Worm (Caenorhabditis elegans) whole organism, L1 larva: ENCODE measurements around the gene enpp-1.

Experiments
- C04F5.9 ChIP-seq: sonication (generic microtip); optimal IDR thresholded peaks from 2 replicates; lab custom pipeline; 2016; ENCODE audit warnings: missing genetic modification characterization, missing compliant biosample characterization
- C16A3.4 ChIP-seq: fragments of 150-350 bp; optimal IDR thresholded peaks from 2 replicates; lab custom pipeline; 2014; ENCODE audit warnings: missing biosample characterization, missing genetic modification characterization
- ceh-82 ChIP-seq, 3 experiments: fragments of 150-350 bp in 1 of 3; sonication (generic microtip) in 2 of 3; optimal IDR thresholded peaks; 2 replicates each; lab custom pipeline; 2014 to 2017; ENCODE audit warnings: missing biosample characterization in 3 of 3, missing genetic modification characterization in 3 of 3
- efl-1 ChIP-seq, 4 experiments: fragments of 150-350 bp; optimal IDR thresholded peaks in 3 of 4; peaks in 1 of 4; 1 replicate in 1 of 4; 2 replicates in 3 of 4; lab custom pipeline; 2014; ENCODE audit warnings: missing biosample characterization in 2 of 4, missing genetic modification characterization in 2 of 4, missing genetic modification reagents in 2 of 4
- efl-3 ChIP-seq: fragments of 200-800 bp; sonication (Bioruptor generic); optimal IDR thresholded peaks from 2 replicates; lab custom pipeline; 2018; ENCODE audit warnings: mild to moderate bottlenecking, missing genetic modification characterization, missing compliant biosample characterization
- elt-3 ChIP-seq, 6 experiments: fragments of 150-350 bp in 1 of 6; sonication (generic microtip); optimal IDR thresholded peaks; 2 replicates each; lab custom pipeline; 2017 to 2018; ENCODE audit warnings: missing biosample characterization in 6 of 6, missing genetic modification characterization in 6 of 6, inconsistent platforms in 1 of 6
- ets-5 ChIP-seq: fragments of 200-800 bp; sonication (Bioruptor generic); IDR thresholded peaks from 2 replicates; pipeline ENCODE4 v1.3.6; 2022; ENCODE audit warnings: missing genetic modification characterization, missing compliant biosample characterization
- hpl-2 ChIP-seq: fragments of 150-350 bp; optimal IDR thresholded peaks from 2 replicates; lab custom pipeline; 2014; ENCODE audit warnings: missing biosample characterization, missing genetic modification reagents, missing genetic modification characterization
- irx-1 ChIP-seq: sonication (generic microtip); optimal IDR thresholded peaks from 2 replicates; lab custom pipeline; 2016; ENCODE audit warnings: missing genetic modification characterization, missing compliant biosample characterization
- lin-14 ChIP-seq: fragments of 200-800 bp; sonication (Bioruptor generic); optimal IDR thresholded peaks from 2 replicates; lab custom pipeline; 2018; ENCODE audit warnings: mild to moderate bottlenecking, missing genetic modification characterization, moderate library complexity, missing compliant biosample characterization
- lin-35 ChIP-seq, 2 experiments: fragments of 150-350 bp; optimal IDR thresholded peaks; 2 replicates each; lab custom pipeline; 2014; ENCODE audit warnings: missing biosample characterization in 2 of 2, missing genetic modification characterization in 2 of 2, missing genetic modification reagents in 2 of 2
- lir-3 ChIP-seq: sonication (generic microtip); optimal IDR thresholded peaks from 2 replicates; lab custom pipeline; 2016; ENCODE audit warnings: mild to moderate bottlenecking, missing genetic modification characterization, moderate library complexity, missing compliant biosample characterization; ENCODE audit not compliant: poor library complexity
- lsy-2 ChIP-seq, 2 experiments: fragments of 150-350 bp; optimal IDR thresholded peaks; 2 replicates each; lab custom pipeline; 2014; ENCODE audit warnings: missing biosample characterization in 2 of 2, missing genetic modification characterization in 2 of 2
- mef-2 ChIP-seq: fragments of 150-350 bp; optimal IDR thresholded peaks from 2 replicates; lab custom pipeline; 2014; ENCODE audit warnings: missing biosample characterization, missing genetic modification characterization
- nhr-11 ChIP-seq: fragments of 150-350 bp; optimal IDR thresholded peaks from 2 replicates; lab custom pipeline; 2014; ENCODE audit warnings: missing biosample characterization, missing genetic modification characterization
- nhr-19 ChIP-seq: fragments of 200-800 bp; sonication (Bioruptor generic); conservative IDR thresholded peaks from 2 replicates; pipeline ENCODE4 v1.3.6; 2022; ENCODE audit warnings: missing genetic modification characterization, missing compliant biosample characterization
- nhr-20 ChIP-seq: sonication (generic microtip); optimal IDR thresholded peaks from 2 replicates; lab custom pipeline; 2016; ENCODE audit warnings: mild to moderate bottlenecking, missing genetic modification characterization, missing compliant biosample characterization
- nhr-71 ChIP-seq: sonication (generic microtip); optimal IDR thresholded peaks from 2 replicates; lab custom pipeline; 2016; ENCODE audit warnings: mild to moderate bottlenecking, missing genetic modification characterization, moderate library complexity, missing compliant biosample characterization
- nhr-77 ChIP-seq: fragments of 150-350 bp; optimal IDR thresholded peaks from 2 replicates; lab custom pipeline; 2014; ENCODE audit warnings: missing biosample characterization, missing genetic modification characterization
- nhr-85 ChIP-seq: sonication (generic microtip); peaks from one replicate; lab custom pipeline; 2016; ENCODE audit warnings: missing genetic modification characterization, inconsistent platforms, missing compliant biosample characterization
- pax-3 ChIP-seq: fragments of 200-800 bp; sonication (Bioruptor generic); optimal IDR thresholded peaks from 2 replicates; lab custom pipeline; 2018; ENCODE audit warnings: mild to moderate bottlenecking, missing genetic modification characterization, moderate library complexity, missing compliant biosample characterization
- rnt-1 ChIP-seq: sonication (generic microtip); optimal IDR thresholded peaks from 2 replicates; lab custom pipeline; 2016; ENCODE audit warnings: mild to moderate bottlenecking, missing genetic modification characterization, moderate library complexity, missing compliant biosample characterization
- snu-23 ChIP-seq: sonication (generic microtip); optimal IDR thresholded peaks from 2 replicates; lab custom pipeline; 2016; ENCODE audit warnings: missing genetic modification characterization, missing compliant biosample characterization
- unc-62 ChIP-seq: fragments of 150-350 bp; optimal IDR thresholded peaks from 2 replicates; lab custom pipeline; 2014; ENCODE audit warnings: missing biosample characterization, missing genetic modification reagents, missing genetic modification characterization
- unc-86 ChIP-seq: sonication (generic microtip); optimal IDR thresholded peaks from 2 replicates; lab custom pipeline; 2016; ENCODE audit warnings: missing genetic modification characterization, missing compliant biosample characterization
- unc-98 ChIP-seq: fragments of 200-800 bp; sonication (Bioruptor generic); IDR thresholded peaks from 2 replicates; pipeline ENCODE4 v1.3.6; 2022; ENCODE audit warnings: missing genetic modification characterization, missing compliant biosample characterization
- xbp-1 ChIP-seq: sonication (generic microtip); optimal IDR thresholded peaks from 2 replicates; lab custom pipeline; 2016; ENCODE audit warnings: missing genetic modification characterization, missing compliant biosample characterization
- zip-4 ChIP-seq: fragments of 200-800 bp; sonication (Bioruptor generic); optimal IDR thresholded peaks from 2 replicates; lab custom pipeline; 2018; ENCODE audit warnings: mild to moderate bottlenecking, missing genetic modification characterization, moderate library complexity, missing compliant biosample characterization
- ztf-11 ChIP-seq, 2 experiments: sonication (generic microtip); optimal IDR thresholded peaks; 2 replicates each; lab custom pipeline; 2016 to 2017; ENCODE audit warnings: missing genetic modification characterization in 2 of 2, missing biosample characterization in 1 of 2, missing compliant biosample characterization in 1 of 2

Gene enpp-1

DNA sequence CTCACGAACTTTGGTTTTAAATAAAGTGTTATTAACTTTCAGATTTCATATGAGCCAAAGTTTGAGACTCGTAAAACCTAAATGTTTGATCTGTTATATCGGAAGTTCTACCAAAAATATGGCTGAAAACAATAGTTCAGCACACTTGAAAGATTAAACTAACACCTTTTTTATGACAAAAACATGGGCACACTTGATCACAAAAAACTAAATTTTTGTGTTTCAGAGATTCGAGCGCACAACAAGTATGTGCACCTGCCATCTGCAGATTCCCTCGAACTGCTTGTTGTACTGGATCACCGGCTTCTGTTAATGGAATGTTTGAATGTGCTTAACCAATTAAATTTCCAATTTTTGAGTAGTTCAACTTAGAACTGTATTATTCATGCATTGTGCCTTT is 22.5 kb downstream of the enpp-1 start:
- TF ChIP-seq lsy-2 (tag; optimal IDR thresholded peaks at IDR 0.05; lab: Kevin White, UChicago) (no peak), C04F5.9 (tag; lab: Kevin White, UChicago) (no peak), unc-98 (GFP tag; lab: Robert Waterston, UW) (no peak)

DNA sequence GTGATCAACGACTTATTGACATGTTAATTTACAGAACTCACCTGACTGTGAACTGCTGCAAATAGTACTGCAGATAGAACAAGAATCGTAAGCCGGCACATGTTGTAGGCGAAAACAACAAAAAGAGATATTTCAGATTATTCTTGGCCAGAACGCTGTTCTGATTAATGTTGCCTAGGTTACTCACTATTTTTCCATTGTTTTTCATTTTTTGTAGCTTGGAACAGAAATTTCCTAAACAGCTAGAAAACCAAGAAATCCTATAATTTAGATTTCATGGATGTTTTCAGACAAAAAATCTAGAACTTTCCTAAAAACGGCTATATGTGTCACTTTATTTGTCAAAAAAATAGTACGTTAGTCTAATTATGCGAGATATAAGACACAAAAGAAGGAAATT is 23.3 kb downstream of the enpp-1 start, which contains the start of gene C27A7.9:
C27A7.9 (minus strand) TSS at position 101 of the 400 bp plus-strand sequence.
- TF ChIP-seq unc-62 (GFP tag; lab: Kevin White, UChicago) (no peak), mef-2 (tag; lab: Kevin White, UChicago) (no peak), elt-3 (tag; optimal IDR thresholded peaks at IDR 0.05; lab: Kevin White, UChicago) (no peak), nhr-19 (GFP tag; lab: Robert Waterston, UW) (no peak), ets-5 (no peak)

DNA sequence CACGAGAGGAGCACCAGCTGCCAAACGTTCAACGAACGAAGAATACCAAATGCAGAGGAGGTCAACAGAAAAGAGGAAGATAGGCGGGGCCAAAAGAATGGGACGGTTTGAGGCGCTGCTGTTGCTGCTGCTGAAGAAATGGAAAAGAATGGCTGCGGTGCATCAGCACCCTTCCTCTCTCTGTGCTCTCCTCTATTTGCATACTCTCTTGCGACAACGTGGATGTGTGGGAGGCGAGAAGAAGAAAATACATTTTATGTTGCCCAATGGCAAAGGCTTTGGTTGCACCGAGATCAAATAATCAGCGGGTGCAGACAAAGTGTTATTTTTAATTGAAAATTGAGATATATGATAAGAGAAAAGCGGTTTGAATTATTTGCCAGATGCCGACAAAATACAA is 27.1 kb downstream of the enpp-1 start:
- TF ChIP-seq nhr-19 (GFP tag; lab: Robert Waterston, UW): peak; percentile 29
- TF ChIP-seq nhr-20: peak; percentile 27
- TF ChIP-seq rnt-1 (tag; lab: Kevin White, UChicago): peak; percentile 76
- no peak for TF ChIP-seq pax-3 (tag; lab: Kevin White, UChicago)
- TF ChIP-seq nhr-85 (tag; lab: Kevin White, UChicago): peak; percentile 81
- no peak for TF ChIP-seq unc-86 (tag; lab: Kevin White, UChicago)
- peak; percentile 47 for TF ChIP-seq nhr-71 (tag; lab: Kevin White, UChicago)
- no peak for TF ChIP-seq nhr-11
- peak in 1 of 2 experiments; percentile 14 for TF ChIP-seq efl-1 (optimal IDR thresholded peaks at IDR 0.05; lab: Kevin White, UChicago)
- peak in 1 of 2 experiments; percentile 77 for TF ChIP-seq efl-1 (GFP tag; optimal IDR thresholded peaks at IDR 0.05 in 1 of 2; lab: Kevin White, UChicago)
- TF ChIP-seq lin-14: peak; percentile 79
- TF ChIP-seq snu-23: peak; percentile 8

DNA sequence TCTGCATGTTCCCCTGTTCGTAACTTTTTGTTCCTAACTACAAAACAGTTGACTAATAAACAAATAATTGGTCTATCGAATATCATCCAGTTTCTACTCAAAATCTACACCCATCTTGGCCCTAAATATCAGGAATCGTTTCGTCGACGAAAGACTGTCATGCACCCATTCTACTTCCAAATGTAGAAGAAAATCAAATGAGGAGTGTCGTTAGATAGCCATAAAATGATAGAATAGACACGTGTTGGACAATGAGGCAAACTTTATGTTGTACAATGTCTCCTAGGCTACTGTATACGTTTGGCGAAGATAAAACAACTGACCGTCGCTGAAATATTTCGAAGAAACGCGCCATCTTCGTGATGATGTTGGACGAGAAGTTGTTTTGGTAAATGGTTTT is 28.7 kb downstream of the enpp-1 start:
- TF ChIP-seq C16A3.4: no peak
- no peak for TF ChIP-seq xbp-1 (tag; lab: Kevin White, UChicago)
- peak; percentile 85 for TF ChIP-seq nhr-85 (tag; lab: Kevin White, UChicago)
- no peak for TF ChIP-seq efl-3 (GFP tag; lab: Kevin White, UChicago)
- TF ChIP-seq efl-1 (optimal IDR thresholded peaks at IDR 0.05; lab: Kevin White, UChicago): no peak
- peak in 1 of 2 experiments; percentile 70 for TF ChIP-seq efl-1 (GFP tag; optimal IDR thresholded peaks at IDR 0.05 in 1 of 2; lab: Kevin White, UChicago)
- TF ChIP-seq lin-14: peak; percentile 8
- TF ChIP-seq irx-1 (tag; lab: Kevin White, UChicago): no peak

DNA sequence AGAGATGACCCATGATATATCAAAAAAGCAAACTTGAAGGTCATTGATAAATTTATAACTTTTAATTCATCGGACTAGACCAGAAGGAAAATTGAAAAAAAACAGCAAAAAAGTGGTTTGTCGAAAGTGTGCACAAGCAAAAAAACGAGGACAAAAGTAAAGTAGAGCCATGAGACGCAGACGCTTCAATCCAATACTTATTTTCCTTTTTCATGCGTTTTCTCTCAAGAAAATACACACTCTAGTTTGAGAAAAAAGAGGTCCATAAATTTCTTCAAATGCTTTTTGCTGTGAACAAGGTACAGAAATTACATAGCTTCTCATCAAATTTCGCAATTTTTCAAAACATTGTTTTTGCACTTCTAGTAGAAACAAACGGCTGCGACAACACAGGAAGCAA is 29.9 kb downstream of the enpp-1 start:
- TF ChIP-seq elt-3 (tag; optimal IDR thresholded peaks at IDR 0.05; lab: Kevin White, UChicago): peak in 1 of 6 experiments; percentile 77
- TF ChIP-seq lir-3 (tag; lab: Kevin White, UChicago): no peak
- TF ChIP-seq lsy-2 (tag; optimal IDR thresholded peaks at IDR 0.05; lab: Kevin White, UChicago): peak in 1 of 2 experiments; percentile 23
- TF ChIP-seq lin-14: peak; percentile 61
- no peak for TF ChIP-seq unc-98 (GFP tag; lab: Robert Waterston, UW)
- TF ChIP-seq C04F5.9 (tag; lab: Kevin White, UChicago): no peak
- TF ChIP-seq ztf-11 (tag; optimal IDR thresholded peaks at IDR 0.05; lab: Kevin White, UChicago): no peak
- TF ChIP-seq ceh-82 (tag; optimal IDR thresholded peaks at IDR 0.05; lab: Kevin White, UChicago): peak in 1 of 3 experiments; percentile 15
- no peak for TF ChIP-seq hpl-2 (GFP tag; lab: Kevin White, UChicago)
- no peak for TF ChIP-seq nhr-20
- TF ChIP-seq, all 84 proteins: peak for 4

DNA sequence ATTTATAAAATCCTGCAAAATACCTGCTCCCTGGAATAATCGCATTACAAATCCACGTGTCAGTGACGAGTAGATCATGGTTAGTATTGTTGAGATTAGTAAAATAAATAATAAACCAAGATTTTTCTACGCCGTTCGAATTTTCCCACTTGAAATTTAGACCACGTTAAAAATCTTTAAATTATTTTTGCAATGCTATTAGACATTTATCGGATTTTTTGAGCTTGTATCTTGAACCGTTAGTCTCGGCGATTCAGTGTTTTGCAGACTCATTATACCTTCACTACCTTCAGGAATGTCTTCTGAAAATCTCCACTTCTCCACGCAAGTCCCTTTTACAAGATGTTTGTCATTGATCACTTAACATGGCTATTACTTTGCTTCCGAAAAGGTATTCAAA is 31.0 kb downstream of the enpp-1 start, which contains the start of gene C27A7.5:
C27A7.5 (minus strand) TSS at position 101 of the 400 bp plus-strand sequence.
- TF ChIP-seq nhr-20 (no peak), nhr-77 (tag; lab: Kevin White, UChicago) (no peak), lir-3 (tag; lab: Kevin White, UChicago) (no peak), nhr-85 (tag; lab: Kevin White, UChicago) (no peak), C04F5.9 (tag; lab: Kevin White, UChicago) (no peak), lin-35 (GFP tag; optimal IDR thresholded peaks at IDR 0.05; lab: Kevin White, UChicago) (no peak), zip-4 (GFP tag; lab: Kevin White, UChicago) (no peak)
